Worm (Caenorhabditis elegans) whole organism, L4 larva: ENCODE results near the gene cmd-1.

Source experiments
- D1046.2 ChIP-seq: fragments of 200-800 bp; sonication (Bioruptor generic); IDR thresholded peaks from 2 replicates; pipeline ENCODE4 v1.3.6; 2022; ENCODE audit warnings: missing genetic modification characterization, missing compliant biosample characterization
- F37D6.2 ChIP-seq: sonication (generic microtip); optimal IDR thresholded peaks from 2 replicates; lab custom pipeline; 2016; ENCODE audit warnings: mild to moderate bottlenecking, missing genetic modification characterization, missing compliant biosample characterization
- F44E2.7 ChIP-seq: fragments of 200-800 bp; sonication (Bioruptor generic); IDR thresholded peaks from 2 replicates; pipeline ENCODE4 v2.1.2; 2022; ENCODE audit warnings: missing genetic modification characterization, missing compliant biosample characterization
- R02D3.7 ChIP-seq: fragments of 150-350 bp; sonication (generic microtip); optimal IDR thresholded peaks from 3 replicates; lab custom pipeline; 2014; ENCODE audit warnings: missing biosample characterization, missing genetic modification characterization
- T20F7.1 ChIP-seq: fragments of 200-800 bp; sonication (Bioruptor generic); optimal IDR thresholded peaks from 2 replicates; lab custom pipeline; 2018; ENCODE audit warnings: mild to moderate bottlenecking, missing genetic modification characterization, missing compliant biosample characterization
- Y105C5A.15 ChIP-seq: fragments of 200-800 bp; sonication (Bioruptor generic); IDR thresholded peaks from 2 replicates; pipeline ENCODE4 v1.3.6; 2022; ENCODE audit warnings: missing genetic modification characterization, missing compliant biosample characterization
- Y48G9A.11 ChIP-seq: fragments of 200-800 bp; sonication (Bioruptor generic); IDR thresholded peaks from 2 replicates; pipeline ENCODE4 v1.3.6; 2022; ENCODE audit warnings: missing genetic modification reagents, missing genetic modification characterization, missing compliant biosample characterization
- Y5F2A.4 ChIP-seq: fragments of 200-800 bp; sonication (Bioruptor generic); optimal IDR thresholded peaks from 2 replicates; lab custom pipeline; 2018; ENCODE audit warnings: mild to moderate bottlenecking, missing genetic modification characterization, missing compliant biosample characterization
- aha-1 ChIP-seq: fragments of 150-350 bp; peaks from one replicate; lab custom pipeline; 2014; ENCODE audit warnings: missing biosample characterization, missing genetic modification characterization
- ceh-32 ChIP-seq: sonication (generic microtip); optimal IDR thresholded peaks from 2 replicates; lab custom pipeline; 2016; ENCODE audit warnings: mild to moderate bottlenecking, missing genetic modification characterization, missing compliant biosample characterization; ENCODE audit not compliant: poor library complexity
- daf-16 ChIP-seq, 3 experiments: sonication (generic microtip); optimal IDR thresholded peaks; 2 replicates each; lab custom pipeline; 2016 to 2017; ENCODE audit warnings: missing genetic modification characterization in 3 of 3, missing genetic modification reagents in 3 of 3, mild to moderate bottlenecking in 2 of 3, missing compliant biosample characterization in 2 of 3, missing biosample characterization in 1 of 3, moderate library complexity in 1 of 3
- dmd-6 ChIP-seq: fragments of 200-800 bp; sonication (Bioruptor generic); IDR thresholded peaks from 2 replicates; pipeline ENCODE4 v1.3.6; 2022; ENCODE audit warnings: missing genetic modification reagents, missing genetic modification characterization, missing compliant biosample characterization
- dmd-8 ChIP-seq: fragments of 200-800 bp; sonication (Bioruptor generic); IDR thresholded peaks from 2 replicates; pipeline ENCODE4 v1.3.6; 2022; ENCODE audit warnings: missing genetic modification characterization, missing compliant biosample characterization
- dmd-9 ChIP-seq: fragments of 200-800 bp; sonication (Bioruptor generic); IDR thresholded peaks from 2 replicates; pipeline ENCODE4 v1.3.6; 2022; ENCODE audit warnings: missing genetic modification reagents, missing genetic modification characterization, missing compliant biosample characterization
- dve-1 ChIP-seq: sonication (generic microtip); optimal IDR thresholded peaks from 2 replicates; lab custom pipeline; 2017; ENCODE audit warnings: antibody characterized with exemption, mild to moderate bottlenecking, missing genetic modification characterization, missing compliant biosample characterization; ENCODE audit not compliant: insufficient read depth
- fos-1 ChIP-seq: fragments of 150-350 bp; optimal IDR thresholded peaks from 2 replicates; lab custom pipeline; 2014; ENCODE audit warnings: missing biosample characterization, missing genetic modification characterization
- hlh-11 ChIP-seq: fragments of 200-800 bp; sonication (Bioruptor generic); optimal IDR thresholded peaks from 2 replicates; lab custom pipeline; 2018; ENCODE audit warnings: mild to moderate bottlenecking, missing genetic modification characterization, missing compliant biosample characterization
- hmg-1.1 ChIP-seq: fragments of 200-800 bp; sonication (Bioruptor generic); IDR thresholded peaks from 2 replicates; pipeline ENCODE4 v1.3.6; 2022; ENCODE audit warnings: missing genetic modification reagents, missing genetic modification characterization, missing compliant biosample characterization
- lin-15B ChIP-seq: fragments of 150-350 bp; sonication (generic microtip); optimal IDR thresholded peaks from 3 replicates; lab custom pipeline; 2014; ENCODE audit warnings: missing biosample characterization, missing genetic modification characterization
- lin-38 ChIP-seq: fragments of 200-800 bp; sonication (Bioruptor generic); IDR thresholded peaks from 2 replicates; pipeline ENCODE4 v1.3.6; 2022; ENCODE audit warnings: missing genetic modification reagents, missing genetic modification characterization, missing compliant biosample characterization
- lin-39 ChIP-seq: fragments of 150-350 bp; optimal IDR thresholded peaks from 2 replicates; lab custom pipeline; 2014; ENCODE audit warnings: missing biosample characterization, missing genetic modification reagents, missing genetic modification characterization
- lir-3 ChIP-seq: sonication (generic microtip); optimal IDR thresholded peaks from 2 replicates; lab custom pipeline; 2016; ENCODE audit warnings: mild to moderate bottlenecking, missing genetic modification characterization, missing compliant biosample characterization
- lsy-2 ChIP-seq, 2 experiments: fragments of 150-350 bp in 1 of 2; sonication (generic microtip) in 1 of 2; optimal IDR thresholded peaks; 2 replicates each; lab custom pipeline; 2014 to 2017; ENCODE audit warnings: missing biosample characterization in 2 of 2, missing genetic modification characterization in 2 of 2
- madf-5 ChIP-seq, 2 experiments: fragments of 200-800 bp; sonication (Bioruptor generic); IDR thresholded peaks; 2 replicates each; pipeline ENCODE4 v1.3.6; 2022; ENCODE audit warnings: missing compliant biosample characterization in 2 of 2, missing genetic modification characterization in 2 of 2
- mxl-2 ChIP-seq: fragments of 200-800 bp; sonication (Bioruptor generic); conservative IDR thresholded peaks from 2 replicates; pipeline ENCODE4 v1.3.6; 2022; ENCODE audit warnings: missing genetic modification reagents, missing genetic modification characterization, missing compliant biosample characterization
- mxl-3 ChIP-seq: fragments of 200-800 bp; sonication (Bioruptor generic); optimal IDR thresholded peaks from 2 replicates; lab custom pipeline; 2018; ENCODE audit warnings: mild to moderate bottlenecking, missing genetic modification characterization, missing compliant biosample characterization
- nhr-102 ChIP-seq: sonication (generic microtip); optimal IDR thresholded peaks from 2 replicates; lab custom pipeline; 2016; ENCODE audit warnings: mild to moderate bottlenecking, missing genetic modification characterization, moderate library complexity, missing compliant biosample characterization
- nhr-11 ChIP-seq: fragments of 150-350 bp; optimal IDR thresholded peaks from 2 replicates; lab custom pipeline; 2014; ENCODE audit warnings: missing biosample characterization, missing genetic modification characterization
- nhr-237 ChIP-seq: sonication (generic microtip); optimal IDR thresholded peaks from 2 replicates; lab custom pipeline; 2017; ENCODE audit warnings: missing biosample characterization, missing genetic modification characterization
- nhr-25 ChIP-seq: sonication (generic microtip); optimal IDR thresholded peaks from 2 replicates; lab custom pipeline; 2017; ENCODE audit warnings: missing genetic modification characterization, mild to moderate bottlenecking, missing compliant biosample characterization, antibody characterized with exemption, moderate library complexity, borderline replicate concordance; ENCODE audit not compliant: insufficient read depth
- nhr-28 ChIP-seq: fragments of 150-350 bp; optimal IDR thresholded peaks from 2 replicates; lab custom pipeline; 2014; ENCODE audit warnings: missing biosample characterization, missing genetic modification characterization
- nhr-42 ChIP-seq: fragments of 200-800 bp; sonication (Bioruptor generic); IDR thresholded peaks from 2 replicates; pipeline ENCODE4 v1.3.6; 2022; ENCODE audit warnings: missing genetic modification characterization, missing compliant biosample characterization
- nhr-76 ChIP-seq: fragments of 150-350 bp; optimal IDR thresholded peaks from 2 replicates; lab custom pipeline; 2014; ENCODE audit warnings: missing biosample characterization, missing genetic modification characterization
- nhr-77 ChIP-seq: fragments of 150-350 bp; optimal IDR thresholded peaks from 2 replicates; lab custom pipeline; 2014; ENCODE audit warnings: missing biosample characterization, missing genetic modification characterization
- pha-4 ChIP-seq, 2 experiments: fragments of 150-350 bp in 1 of 2; fragments of 200-800 bp in 1 of 2; sonication (Bioruptor generic) in 1 of 2; IDR thresholded peaks in 1 of 2; optimal IDR thresholded peaks in 1 of 2; 2 replicates each; pipeline versions ENCODE4 v1.3.6 to Lab custom; 2014 to 2022; ENCODE audit warnings: missing genetic modification characterization in 2 of 2, missing genetic modification reagents in 2 of 2, missing biosample characterization in 1 of 2, missing compliant biosample characterization in 1 of 2
- php-3 ChIP-seq: fragments of 200-800 bp; sonication (Bioruptor generic); IDR thresholded peaks from 2 replicates; pipeline ENCODE4 v1.3.6; 2022; ENCODE audit warnings: missing genetic modification reagents, missing genetic modification characterization, missing compliant biosample characterization
- pqm-1 ChIP-seq: sonication (generic microtip); optimal IDR thresholded peaks from 2 replicates; lab custom pipeline; 2017; ENCODE audit warnings: missing biosample characterization, missing genetic modification characterization
- set-16 ChIP-seq: fragments of 200-800 bp; sonication (Bioruptor generic); IDR thresholded peaks from 2 replicates; pipeline ENCODE4 v1.3.6; 2022; ENCODE audit warnings: missing genetic modification reagents, missing genetic modification characterization, missing compliant biosample characterization
- spr-3 ChIP-seq: fragments of 200-800 bp; sonication (Bioruptor generic); optimal IDR thresholded peaks from 2 replicates; lab custom pipeline; 2018; ENCODE audit warnings: mild to moderate bottlenecking, missing genetic modification characterization, missing compliant biosample characterization
- tag-97 ChIP-seq: fragments of 200-800 bp; sonication (Bioruptor generic); IDR thresholded peaks from 2 replicates; pipeline ENCODE4 v1.3.6; 2022; ENCODE audit warnings: missing genetic modification characterization, missing compliant biosample characterization
- unc-39 ChIP-seq: sonication (generic microtip); optimal IDR thresholded peaks from 2 replicates; lab custom pipeline; 2017; ENCODE audit warnings: missing biosample characterization, missing genetic modification characterization
- unc-62 ChIP-seq, 3 experiments: fragments of 150-350 bp in 1 of 3; sonication (generic microtip); optimal IDR thresholded peaks in 2 of 3; peaks in 1 of 3; 1 replicate in 1 of 3; 2 replicates in 2 of 3; lab custom pipeline; 2014 to 2017; ENCODE audit warnings: missing biosample characterization in 3 of 3, missing genetic modification characterization in 3 of 3, missing genetic modification reagents in 3 of 3, missing genotype in 1 of 3
- zfp-3 ChIP-seq: fragments of 200-800 bp; sonication (Bioruptor generic); conservative IDR thresholded peaks from 2 replicates; pipeline ENCODE4 v1.3.6; 2022; ENCODE audit warnings: missing genetic modification reagents, missing genetic modification characterization, missing compliant biosample characterization
- zip-2 ChIP-seq: fragments of 150-350 bp; optimal IDR thresholded peaks from 2 replicates; lab custom pipeline; 2014; ENCODE audit warnings: missing biosample characterization, missing genetic modification characterization

The cmd-1 gene

ce11 chrV:1131880-1132623 is 24.0 kb upstream of the cmd-1 start, which contains the start of gene W07B8.4:
W07B8.4 (minus strand) TSS chrV:1131930.
- TF ChIP-seq zip-2 (tag; lab: Kevin White, UChicago) (no peak), lsy-2 (tag; optimal IDR thresholded peaks at IDR 0.05; lab: Kevin White, UChicago) (no peak), F44E2.7 (no peak), Y48G9A.11 (GFP tag; lab: Robert Waterston, UW) (peak; percentile 31; the same call in 1 of the 2 replicates), unc-62 (GFP tag; optimal IDR thresholded peaks at IDR 0.05 in 1 of 2; lab: Kevin White, UChicago) (peak in 1 of 2 experiments; percentile 39), unc-62 (tag; optimal IDR thresholded peaks at IDR 0.05; lab: Kevin White, UChicago) (no peak), hmg-1.1 (GFP tag; lab: Robert Waterston, UW) (no peak), mxl-2 (no peak), Y5F2A.4 (no peak), dmd-8 (GFP tag; lab: Robert Waterston, UW) (peak; percentile 47; the same call in 1 of the 2 replicates), hlh-11 (tag; lab: Kevin White, UChicago) (no peak), nhr-76 (tag; lab: Kevin White, UChicago) (no peak), aha-1 (peak; percentile 38), nhr-102 (tag; lab: Kevin White, UChicago) (peak; percentile 3), pha-4 (GFP tag; IDR thresholded peaks at IDR 0.05; lab: Robert Waterston, UW) (0 out of 2 replicates have a peak, but pooled peaks have one; percentile 52), pha-4 (tag; optimal IDR thresholded peaks at IDR 0.05; lab: Kevin White, UChicago) (no peak), T20F7.1 (no peak), unc-39 (tag; lab: Kevin White, UChicago) (no peak), nhr-237 (tag; lab: Kevin White, UChicago) (no peak), set-16 (peak; percentile 82), lin-38 (GFP tag; lab: Robert Waterston, UW) (peak; percentile 41), php-3 (GFP tag; lab: Robert Waterston, UW) (no peak), D1046.2 (GFP tag; lab: Robert Waterston, UW) (0 out of 2 replicates have a peak, but pooled peaks have one; percentile 46), zfp-3 (peak; percentile 62; the same call in 1 of the 2 replicates)

- TF ChIP-seq dve-1 = peak; percentile 11
- TF ChIP-seq Y48G9A.11 (GFP tag; lab: Robert Waterston, UW) = no peak
- peak; percentile 60 for TF ChIP-seq nhr-28
- no peak for TF ChIP-seq daf-16 (GFP tag; optimal IDR thresholded peaks at IDR 0.05; lab: Kevin White, UChicago)
- peak; percentile 43 for TF ChIP-seq daf-16 (tag; optimal IDR thresholded peaks at IDR 0.05; lab: Kevin White, UChicago)
These were observed 22.8 kb upstream of the cmd-1 start for ce11 chrV:1133223-1133622.

- TF ChIP-seq dmd-9 (no peak), aha-1 (no peak), nhr-25 (tag; lab: Kevin White, UChicago) (no peak), tag-97 (no peak), ceh-32 (tag; lab: Kevin White, UChicago) (no peak), pqm-1 (tag; lab: Kevin White, UChicago) (no peak), set-16 (peak; percentile 9; the same call in 1 of the 2 replicates), lir-3 (tag; lab: Kevin White, UChicago) (no peak), mxl-3 (no peak), nhr-102 (tag; lab: Kevin White, UChicago) (no peak), lin-38 (GFP tag; lab: Robert Waterston, UW) (no peak), spr-3 (GFP tag; lab: Kevin White, UChicago) (no peak), fos-1 (tag; lab: Kevin White, UChicago) (no peak), nhr-11 (tag; lab: Kevin White, UChicago) (no peak), lin-39 (no peak), daf-16 (GFP tag; optimal IDR thresholded peaks at IDR 0.05; lab: Kevin White, UChicago) (no peak), daf-16 (tag; optimal IDR thresholded peaks at IDR 0.05; lab: Kevin White, UChicago) (peak; percentile 33), dmd-8 (GFP tag; lab: Robert Waterston, UW) (no peak), lin-15B (tag; lab: Kevin White, UChicago) (no peak), F37D6.2 (no peak), Y105C5A.15 (no peak), madf-5 (GFP tag; IDR thresholded peaks at IDR 0.05; lab: Robert Waterston, UW) (no peak), R02D3.7 (no peak), unc-62 (GFP tag; optimal IDR thresholded peaks at IDR 0.05 in 1 of 2; lab: Kevin White, UChicago) (no peak), unc-62 (tag; optimal IDR thresholded peaks at IDR 0.05; lab: Kevin White, UChicago) (no peak), nhr-42 (no peak), nhr-77 (no peak), dmd-6 (GFP tag; lab: Robert Waterston, UW) (peak; percentile 67)
These were observed 22.2 kb upstream of the cmd-1 start, which contains the start of gene cpr-5 for ce11 chrV:1133840-1134239. cpr-5 (minus strand) TSS chrV:1134036.
